Fruit fly (Drosophila melanogaster): ENCODE data around the gene CG12147.
A peak's percentile ranks its signal among the peaks of the same experiment; 100 is the strongest.

The CG12147 gene

dm6 chr3R:5427157-5427556 lies at the start of gene CG12147:
CG12147 (minus strand) TSS chr3R:5427257.
- TF ChIP-seq CG8478 (optimal IDR thresholded peaks at IDR 0.05): no peak
- TF ChIP-seq CTCF (optimal IDR thresholded peaks at IDR 0.05): no peak

DNA sequence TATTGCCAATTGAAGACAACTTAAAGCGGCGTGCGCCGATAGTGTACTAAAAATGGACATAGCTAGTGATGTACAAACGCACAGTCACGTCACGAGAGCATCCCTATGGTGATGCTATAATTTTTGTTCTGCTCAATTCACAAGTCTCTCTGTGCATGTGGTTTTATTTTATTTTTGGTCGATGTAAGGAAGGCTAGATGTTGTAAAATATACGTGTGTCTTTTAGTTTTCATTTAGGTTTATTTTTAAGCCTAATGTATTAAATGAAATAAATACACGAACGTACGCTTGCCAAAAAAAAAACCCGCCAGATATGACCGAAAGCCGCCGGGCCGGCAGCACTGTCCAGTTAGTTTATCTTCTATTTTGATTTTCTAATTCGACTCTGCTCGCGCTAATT lies 47.5 kb upstream of the CG12147 start, which contains the start of the genes CG45100, HDAC3 and Hcs:
Gene CG45100, minus strand, starts transcription at position 50 of the 400 bp plus-strand sequence.
Gene HDAC3, minus strand, starts transcription at position 50 of the 400 bp plus-strand sequence.
Gene Hcs, plus strand, starts transcription at position 349 of the 400 bp plus-strand sequence.
- TF ChIP-seq CG8478 (optimal IDR thresholded peaks at IDR 0.05) (no peak), CTCF (optimal IDR thresholded peaks at IDR 0.05) (peak in 1 of 2 experiments; percentile 13)

DNA sequence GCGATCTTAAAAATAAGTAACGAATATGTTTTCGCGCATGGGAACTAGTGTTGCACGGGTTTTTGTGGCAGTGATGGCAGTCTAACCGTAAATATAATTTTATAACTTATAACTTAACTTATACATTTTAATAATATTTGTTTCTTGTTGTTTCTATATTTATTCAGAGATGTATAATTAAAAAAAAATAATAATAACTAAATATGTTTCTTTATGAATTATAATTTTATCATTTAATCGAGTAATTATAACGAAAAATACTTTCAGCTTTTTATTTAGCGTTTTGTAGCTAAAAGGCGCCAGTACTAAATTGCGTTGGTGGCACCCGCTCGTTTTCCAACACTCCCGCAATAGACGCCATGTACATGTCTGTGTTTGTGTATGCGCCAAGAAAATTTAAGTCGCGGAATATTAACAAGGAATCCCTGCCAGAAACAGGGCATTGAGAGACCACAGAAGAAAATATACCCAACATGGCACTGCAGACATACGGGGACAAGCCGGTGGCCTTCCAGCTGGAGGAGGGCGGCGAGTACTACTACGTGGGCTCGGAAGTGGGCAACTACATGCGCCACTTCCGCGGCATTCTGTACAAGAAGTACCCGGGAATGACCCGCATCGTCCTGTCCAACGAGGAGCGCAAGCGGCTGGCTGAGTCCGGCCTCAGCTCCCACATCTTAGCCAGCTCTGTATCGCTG lies 43.7 kb upstream of the CG12147 start, which contains the start of the genes mRpL44 and Snr1:
Gene mRpL44, minus strand, starts transcription at position 51 of the 698 bp plus-strand sequence.
Gene Snr1, plus strand, starts transcription at position 341 of the 698 bp plus-strand sequence.
- TF ChIP-seq CTCF (optimal IDR thresholded peaks at IDR 0.05) (no peak), CG8478 (optimal IDR thresholded peaks at IDR 0.05) (no peak)

DNA sequence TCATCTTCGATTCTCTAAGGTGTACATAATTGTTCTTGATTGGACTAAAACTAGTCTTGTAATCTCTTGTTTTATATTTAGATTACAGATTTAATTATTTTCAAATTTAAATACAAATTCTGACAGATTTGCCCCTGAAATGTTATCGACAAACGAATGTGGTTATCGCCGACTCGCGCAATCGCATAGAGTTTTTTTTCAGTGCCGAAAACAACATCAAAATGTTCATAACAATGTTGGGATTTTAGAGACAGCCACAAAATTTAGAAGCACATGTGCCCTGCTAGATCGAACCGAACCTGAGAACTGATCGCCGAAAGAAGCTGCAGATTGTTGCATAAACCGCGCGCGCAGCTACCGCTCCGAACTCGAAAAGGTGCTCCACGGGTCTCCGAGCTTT lies 40.6 kb upstream of the CG12147 start, which contains the start of gene POLDIP2:
Gene POLDIP2, plus strand, starts transcription at position 160 of the 400 bp plus-strand sequence.
- TF ChIP-seq CTCF (optimal IDR thresholded peaks at IDR 0.05): no peak

- TF ChIP-seq CTCF (optimal IDR thresholded peaks at IDR 0.05): peak in 1 of 2 experiments; percentile 58
- TF ChIP-seq CG8478 (optimal IDR thresholded peaks at IDR 0.05): no peak
Measured at dm6 chr3R:5466875-5467274, 39.8 kb upstream of the CG12147 start, which contains the start of gene RpL35A. RpL35A (minus strand) TSS chr3R:5467101.

DNA sequence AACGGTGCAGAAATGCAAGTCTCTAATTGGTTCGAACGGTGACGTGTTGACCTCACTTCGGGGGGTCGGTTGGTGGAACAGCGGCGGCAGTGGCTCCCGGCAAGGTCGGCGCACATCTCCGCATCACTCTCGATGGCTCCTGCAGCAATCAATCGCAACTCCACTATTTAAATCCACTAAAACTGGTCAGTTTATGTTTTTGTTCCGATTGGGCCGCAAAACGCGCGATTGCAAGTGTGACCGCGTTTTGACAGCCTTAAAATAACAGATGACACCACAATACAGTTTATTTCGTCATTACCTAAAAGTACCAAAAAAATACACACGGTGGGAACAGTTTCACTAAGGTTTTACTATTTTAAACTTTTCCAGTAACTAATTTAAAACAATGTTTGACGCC lies 37.4 kb upstream of the CG12147 start, which contains the start of gene PEK:
Gene PEK, minus strand, starts transcription at position 273 of the 400 bp plus-strand sequence.
- TF ChIP-seq CG8478 (optimal IDR thresholded peaks at IDR 0.05) (no peak), CTCF (optimal IDR thresholded peaks at IDR 0.05) (no peak)

dm6 chr3R:5463199-5463949 lies 36.3 kb upstream of the CG12147 start:
- TF ChIP-seq CG8478 (optimal IDR thresholded peaks at IDR 0.05) (no peak), CTCF (optimal IDR thresholded peaks at IDR 0.05) (no peak)

DNA sequence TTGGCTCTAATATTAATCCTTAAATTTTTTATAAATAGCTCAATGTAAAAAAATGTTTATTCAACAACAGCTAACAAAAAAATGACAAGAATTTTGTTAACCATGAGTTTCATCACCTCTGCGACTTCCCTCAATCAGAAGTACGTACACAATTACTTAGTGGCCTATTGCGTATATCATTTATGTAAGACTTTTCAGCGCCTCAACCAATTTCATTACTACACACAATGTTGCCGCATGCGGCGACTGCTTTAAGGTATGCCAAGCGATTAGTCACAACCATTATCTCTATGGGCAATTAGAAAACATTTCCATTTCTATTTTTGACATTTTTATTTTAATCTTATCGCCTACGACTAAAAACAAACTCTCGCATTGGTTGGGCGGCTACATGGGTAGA lies 31.6 kb upstream of the CG12147 start:
- TF ChIP-seq CG8478 (optimal IDR thresholded peaks at IDR 0.05): no peak
- no peak for TF ChIP-seq CTCF (optimal IDR thresholded peaks at IDR 0.05)

dm6 chr3R:5454334-5454733 lies 27.3 kb upstream of the CG12147 start:
- no peak for TF ChIP-seq CTCF (optimal IDR thresholded peaks at IDR 0.05)
- TF ChIP-seq CG8478 (optimal IDR thresholded peaks at IDR 0.05): no peak

dm6 chr3R:5438750-5439149 lies 11.7 kb upstream of the CG12147 start:
- TF ChIP-seq CG8478 (optimal IDR thresholded peaks at IDR 0.05) (no peak), CTCF (optimal IDR thresholded peaks at IDR 0.05) (no peak)

DNA sequence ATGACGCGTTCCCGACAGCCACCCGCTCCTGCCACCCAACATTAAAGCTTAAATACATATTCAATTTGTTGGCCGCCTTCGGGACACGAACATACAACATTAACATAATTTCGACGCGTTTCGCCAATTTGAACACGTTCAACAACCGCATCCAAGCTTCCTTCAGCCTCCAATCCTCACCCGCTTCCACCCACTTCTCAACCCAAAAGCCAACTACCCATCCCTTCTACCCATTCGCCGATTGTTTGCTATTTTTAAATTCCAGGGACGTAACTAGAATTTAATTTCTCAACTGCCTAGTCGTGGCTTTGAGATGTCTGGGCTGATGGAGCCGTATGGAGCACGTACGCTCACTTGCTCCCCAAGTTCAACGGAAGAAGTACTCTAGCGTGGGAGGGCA lies 2.7 kb upstream of the CG12147 start:
- no peak for TF ChIP-seq CG8478 (optimal IDR thresholded peaks at IDR 0.05)
- no peak for TF ChIP-seq CTCF (optimal IDR thresholded peaks at IDR 0.05)

DNA sequence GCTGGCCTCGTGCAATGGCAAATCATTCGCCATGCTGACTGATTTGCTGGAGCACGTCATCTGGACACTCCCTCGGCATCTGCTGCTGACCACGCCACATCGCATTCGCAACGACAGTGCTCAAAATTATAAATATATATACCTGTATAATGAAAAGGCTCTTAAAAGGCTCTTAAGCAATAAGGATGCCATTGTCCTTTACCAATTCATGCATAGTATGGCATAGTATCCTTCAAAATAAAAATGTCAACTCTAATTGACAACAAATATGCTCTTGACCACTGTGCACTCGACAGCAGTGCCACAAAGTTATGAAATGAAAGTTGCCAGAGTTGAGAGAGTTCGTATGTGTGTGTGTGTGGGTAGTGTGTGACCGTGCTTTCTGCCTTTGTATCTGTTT lies 4.9 kb downstream of the CG12147 start:
- TF ChIP-seq CG8478 (optimal IDR thresholded peaks at IDR 0.05) (no peak), CTCF (optimal IDR thresholded peaks at IDR 0.05) (no peak)

- TF ChIP-seq CG8478 (optimal IDR thresholded peaks at IDR 0.05) (no peak), CTCF (optimal IDR thresholded peaks at IDR 0.05) (no peak)
Measured at dm6 chr3R:5420454-5420853, 6.6 kb downstream of the CG12147 start.

dm6 chr3R:5414147-5414748 lies 12.8 kb downstream of the CG12147 start, which contains the start of gene CG14669:
CG14669 (plus strand) TSS chr3R:5414527.
- TF ChIP-seq CTCF (optimal IDR thresholded peaks at IDR 0.05) (no peak), CG8478 (optimal IDR thresholded peaks at IDR 0.05) (no peak)

DNA sequence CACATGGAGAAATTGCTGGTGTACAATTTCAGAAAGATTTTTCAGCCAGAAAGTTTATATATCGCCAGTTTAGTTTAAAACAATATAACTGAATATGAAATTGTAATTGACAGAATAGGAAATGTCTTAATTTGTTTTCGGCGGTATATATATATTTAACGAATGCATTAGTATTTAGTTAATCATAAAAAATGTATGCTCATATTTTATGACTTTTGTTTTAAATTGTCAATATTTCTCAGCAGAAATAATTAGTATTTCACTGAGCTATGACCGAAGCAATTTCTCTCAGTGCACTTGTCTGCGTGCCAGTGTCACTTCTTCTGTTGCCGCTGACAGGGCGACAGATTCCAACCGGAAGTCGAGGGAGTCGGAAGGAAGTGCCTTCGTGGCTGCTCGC lies 14.1 kb downstream of the CG12147 start:
- TF ChIP-seq CG8478 (optimal IDR thresholded peaks at IDR 0.05): no peak
- TF ChIP-seq CTCF (optimal IDR thresholded peaks at IDR 0.05): no peak
